Worm (Caenorhabditis elegans) whole organism, young adult: ENCODE results near the gene C16C10.8.
A peak's percentile ranks its signal among the peaks of the same experiment; 100 is the strongest.

Experiments
- hmg-1.2 ChIP-seq: fragments of 200-800 bp; sonication (Bioruptor generic); IDR thresholded peaks from 2 replicates; pipeline ENCODE4 v1.3.6; 2022; ENCODE audit warnings: missing genetic modification reagents, missing genetic modification characterization, missing compliant biosample characterization
- lsl-1 ChIP-seq: fragments of 200-800 bp; sonication (Bioruptor generic); optimal IDR thresholded peaks from 2 replicates; lab custom pipeline; 2018; ENCODE audit warnings: mild to moderate bottlenecking, missing genetic modification characterization, moderate library complexity, missing compliant biosample characterization

The C16C10.8 gene

DNA sequence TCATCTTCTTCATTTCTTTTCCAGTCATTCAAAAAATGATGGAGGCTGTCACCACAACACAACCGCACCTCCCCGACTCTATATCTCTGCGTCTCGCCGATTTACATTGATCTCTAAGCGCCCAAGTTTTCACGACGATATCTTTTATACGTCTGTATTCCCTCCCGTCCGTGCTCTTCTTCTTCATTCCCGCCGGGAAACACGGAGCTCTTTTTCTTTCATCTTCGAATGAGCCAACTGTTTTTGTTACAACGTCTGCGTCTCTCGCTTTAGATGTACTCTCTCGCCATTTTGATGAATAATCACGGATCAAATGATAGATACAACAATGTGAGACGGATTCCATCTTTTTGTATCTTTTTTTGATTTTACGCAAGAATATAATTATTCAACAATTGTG lies 50.4 kb downstream of the C16C10.8 start:
- TF ChIP-seq hmg-1.2 (GFP tag; lab: Robert Waterston, UW), result peak; percentile 37; the same call in 1 of the 2 replicates
- no peak for TF ChIP-seq lsl-1 (GFP tag; lab: Kevin White, UChicago)
